Fruit fly (Drosophila melanogaster): ENCODE results near the gene nyo.

DNA sequence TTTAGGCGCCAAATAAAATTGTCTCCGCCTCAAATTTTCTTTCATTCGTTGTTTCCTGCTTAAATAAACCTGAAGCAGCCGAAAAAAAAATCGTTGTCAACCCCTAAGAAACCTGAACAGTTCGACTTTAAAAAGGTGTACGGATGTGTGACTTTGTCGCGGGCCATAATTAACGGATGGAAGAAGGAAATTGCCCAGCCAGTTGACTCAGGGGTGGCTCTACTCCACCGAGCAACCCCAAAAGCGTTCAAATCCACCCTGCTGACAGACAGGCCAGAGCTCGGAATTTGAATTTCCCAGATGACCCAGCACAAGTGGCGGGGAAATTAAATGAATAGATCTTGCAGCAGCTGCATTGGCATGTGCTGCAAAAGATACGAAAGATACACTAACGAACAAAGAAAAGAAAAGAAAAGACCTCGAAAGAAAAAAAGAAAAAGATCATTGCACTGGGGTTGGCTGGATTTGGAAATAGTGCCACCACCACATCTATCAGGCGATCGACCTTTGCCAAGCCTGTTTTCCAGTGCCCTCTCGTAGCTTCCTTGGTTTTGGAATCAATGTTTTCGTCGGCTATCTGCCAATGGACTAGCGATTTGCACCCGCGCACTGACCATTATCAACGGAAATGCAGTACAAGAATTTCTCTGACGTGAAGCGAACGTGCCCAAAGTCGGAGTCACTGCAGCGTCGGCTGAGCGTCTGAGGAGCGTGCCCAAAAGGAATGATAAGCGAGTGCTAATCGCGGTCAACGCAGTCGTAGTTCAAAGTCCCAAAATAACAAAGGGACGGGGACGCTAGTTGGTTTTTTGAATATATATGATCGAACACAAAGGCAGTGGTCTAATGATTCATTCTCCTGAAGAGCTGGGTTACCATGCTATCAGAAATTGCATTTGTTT lies 63.7 kb downstream of the nyo start:
- TF ChIP-seq psq (optimal IDR thresholded peaks at IDR 0.05) (no peak), Sin3A (optimal IDR thresholded peaks at IDR 0.05) (no peak), ttk (optimal IDR thresholded peaks at IDR 0.05) (no peak)
